Worm (Caenorhabditis elegans) whole organism, late embryonic: ENCODE results near the gene daf-37.

Experiments used
- ama-1 ChIP-seq: fragments of 150-350 bp; optimal IDR thresholded peaks from 2 replicates; lab custom pipeline; 2014
- ceh-24 ChIP-seq: sonication (generic microtip); optimal IDR thresholded peaks from 2 replicates; lab custom pipeline; 2016; ENCODE audit warnings: mild to moderate bottlenecking, missing genetic modification characterization, missing compliant biosample characterization
- che-1 ChIP-seq: sonication (generic microtip); optimal IDR thresholded peaks from 2 replicates; lab custom pipeline; 2016; ENCODE audit warnings: mild to moderate bottlenecking, missing genetic modification characterization, missing compliant biosample characterization
- dve-1 ChIP-seq: sonication (generic microtip); optimal IDR thresholded peaks from 2 replicates; lab custom pipeline; 2017; ENCODE audit warnings: antibody characterized with exemption, mild to moderate bottlenecking, missing genetic modification characterization, missing compliant biosample characterization
- fax-1 ChIP-seq: sonication (generic microtip); optimal IDR thresholded peaks from 2 replicates; lab custom pipeline; 2016; ENCODE audit warnings: missing genotype, missing genetic modification characterization, missing compliant biosample characterization
- fkh-10 ChIP-seq: fragments of 150-350 bp; optimal IDR thresholded peaks from 2 replicates; lab custom pipeline; 2014; ENCODE audit warnings: missing biosample characterization, missing genetic modification reagents, missing genetic modification characterization
- hlh-15 ChIP-seq: sonication (generic microtip); optimal IDR thresholded peaks from 2 replicates; lab custom pipeline; 2016; ENCODE audit warnings: missing genetic modification characterization, missing compliant biosample characterization
- nhr-232 ChIP-seq: sonication (generic microtip); optimal IDR thresholded peaks from 2 replicates; lab custom pipeline; 2016; ENCODE audit warnings: missing genetic modification characterization, missing compliant biosample characterization
- sox-2 ChIP-seq: fragments of 200-800 bp; sonication (Bioruptor generic); IDR thresholded peaks from 2 replicates; pipeline ENCODE4 v1.3.6; 2022; ENCODE audit warnings: missing genetic modification reagents, missing genetic modification characterization, missing compliant biosample characterization

DNA sequence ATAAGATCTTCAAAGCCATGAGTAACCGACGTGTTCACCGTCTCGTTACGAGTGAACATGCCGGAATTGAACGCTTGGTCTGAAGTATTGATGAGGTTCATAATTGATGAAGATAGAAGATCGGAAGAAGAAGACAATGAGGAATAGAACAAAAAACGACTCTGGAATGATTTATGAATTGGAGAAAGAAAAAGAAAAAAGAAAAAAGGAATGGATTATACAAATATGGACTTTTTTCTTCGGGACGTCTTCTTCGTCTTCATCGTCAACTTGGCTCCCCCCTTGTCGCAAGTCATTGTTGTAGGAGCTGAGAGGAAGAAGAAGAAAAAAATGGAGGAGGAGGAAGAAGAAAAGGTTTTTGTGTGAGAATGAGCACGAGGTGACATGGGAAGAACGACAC, 19.0 kb upstream of the daf-37 start, which contains the start of gene srsy-2:
- TF ChIP-seq ceh-24 (no peak), fax-1 (tag; lab: Kevin White, UChicago) (no peak), nhr-232 (tag; lab: Kevin White, UChicago) (no peak), sox-2 (GFP tag; lab: Robert Waterston, UW) (no peak), dve-1 (tag; lab: Kevin White, UChicago) (no peak), fkh-10 (GFP tag; lab: Kevin White, UChicago) (no peak), che-1 (tag; lab: Kevin White, UChicago) (no peak), hlh-15 (tag; lab: Kevin White, UChicago) (no peak), ama-1 (no peak)
